Worm (Caenorhabditis elegans) whole organism, L1 larva: ENCODE results near the gene T05A8.6.

Experiments used
- ama-1 ChIP-seq: fragments of 150-350 bp; optimal IDR thresholded peaks from 2 replicates; lab custom pipeline; 2014
- fkh-10 ChIP-seq: sonication (generic microtip); optimal IDR thresholded peaks from 2 replicates; lab custom pipeline; 2017; ENCODE audit warnings: missing biosample characterization, missing genetic modification reagents, missing genetic modification characterization
- tbx-2 ChIP-seq: sonication (generic microtip); optimal IDR thresholded peaks from 2 replicates; lab custom pipeline; 2016; ENCODE audit warnings: missing genetic modification characterization, missing compliant biosample characterization
- unc-30 ChIP-seq: sonication (generic microtip); optimal IDR thresholded peaks from 2 replicates; lab custom pipeline; 2017; ENCODE audit warnings: missing biosample characterization, missing genetic modification characterization

- no peak for TF ChIP-seq unc-30
- no peak for TF ChIP-seq tbx-2 (tag; lab: Kevin White, UChicago)
- TF ChIP-seq fkh-10 (GFP tag; lab: Kevin White, UChicago) = no peak
- TF ChIP-seq ama-1 (lab: Kevin White, UChicago) = no peak
Measured at ce11 chrII:2769021-2769420, 29.5 kb upstream of the T05A8.6 start, which contains the start of gene F08D12.7.
